Fruit fly (Drosophila melanogaster) whole organism, embryonic: ENCODE results near the gene OtopLc.

Experiments used
- Atf-2 ChIP-seq: fragments of 200-800 bp; sonication (Bioruptor generic); optimal IDR thresholded peaks from 2 replicates; lab custom pipeline; 2016; ENCODE audit warnings: missing biosample characterization, missing genetic modification characterization
- CG10654 ChIP-seq: fragments of 200-800 bp; sonication (Bioruptor generic); optimal IDR thresholded peaks from 2 replicates; lab custom pipeline; 2016; ENCODE audit warnings: missing biosample characterization, missing genetic modification characterization
- CG11398 ChIP-seq: fragments of 200-800 bp; sonication (Bioruptor generic); optimal IDR thresholded peaks from 2 replicates; lab custom pipeline; 2016; ENCODE audit warnings: missing biosample characterization, missing genetic modification characterization
- CG12299 ChIP-seq: fragments of 200-800 bp; sonication (Bioruptor generic); optimal IDR thresholded peaks from 2 replicates; lab custom pipeline; 2018; ENCODE audit warnings: missing biosample characterization, mild to moderate bottlenecking, missing genetic modification characterization
- CG13624 ChIP-seq: fragments of 200-800 bp; sonication (Bioruptor generic); optimal IDR thresholded peaks from 2 replicates; lab custom pipeline; 2016; ENCODE audit warnings: missing biosample characterization, missing genetic modification characterization
- CG14441 ChIP-seq: fragments of 200-800 bp; sonication (Bioruptor generic); IDR thresholded peaks from 2 replicates; pipeline ENCODE4 v1.3.6; 2022; ENCODE audit warnings: missing biosample characterization, missing genetic modification characterization
- CG15011 ChIP-seq: fragments of 200-800 bp; sonication (Bioruptor generic); optimal IDR thresholded peaks from 3 replicates; lab custom pipeline; 2018; ENCODE audit warnings: missing biosample characterization, mild to moderate bottlenecking, missing genetic modification characterization
- CG15514 ChIP-seq: fragments of 200-800 bp; sonication (Bioruptor generic); optimal IDR thresholded peaks from 3 replicates; lab custom pipeline; 2017; ENCODE audit warnings: missing biosample characterization, missing genetic modification characterization, mild to moderate bottlenecking, moderate library complexity, missing genetic modification reagents
- CG16813 ChIP-seq: fragments of 200-800 bp; sonication (Bioruptor generic); IDR thresholded peaks from 3 replicates; pipeline ENCODE4 v1.3.6; 2022; ENCODE audit warnings: missing biosample characterization, missing genetic modification characterization; ENCODE audit not compliant: partially characterized antibody
- CG17328 ChIP-seq: fragments of 200-800 bp; sonication (Bioruptor generic); IDR thresholded peaks from 2 replicates; pipeline ENCODE4 v1.3.6; 2022; ENCODE audit warnings: missing biosample characterization, missing genetic modification characterization
- CG18476 ChIP-seq: fragments of 200-800 bp; sonication (Bioruptor generic); optimal IDR thresholded peaks from 2 replicates; lab custom pipeline; 2016; ENCODE audit warnings: missing biosample characterization, mild to moderate bottlenecking, missing genetic modification characterization
- CG2889 ChIP-seq: fragments of 200-800 bp; sonication (Bioruptor generic); IDR thresholded peaks from 3 replicates; pipeline ENCODE4 v1.3.6; 2022; ENCODE audit warnings: missing biosample characterization, missing genetic modification characterization
- CG32532 ChIP-seq: fragments of 200-800 bp; sonication (Bioruptor generic); IDR thresholded peaks from 2 replicates; pipeline ENCODE4 v1.3.6; 2022; ENCODE audit warnings: missing biosample characterization, missing genetic modification characterization
- CG3281 ChIP-seq: fragments of 200-800 bp; sonication (Bioruptor generic); optimal IDR thresholded peaks from 3 replicates; lab custom pipeline; 2017; ENCODE audit warnings: missing biosample characterization, mild to moderate bottlenecking, missing genetic modification characterization
- CG43689 ChIP-seq: fragments of 200-800 bp; sonication (Bioruptor generic); IDR thresholded peaks from 2 replicates; pipeline ENCODE4 v1.3.6; 2022; ENCODE audit warnings: missing biosample characterization, missing genetic modification characterization
- CG4617 ChIP-seq: fragments of 200-800 bp; sonication (Bioruptor generic); optimal IDR thresholded peaks from 3 replicates; lab custom pipeline; 2016; ENCODE audit warnings: missing biosample characterization, missing genetic modification characterization, borderline replicate concordance
- CG7556 ChIP-seq: fragments of 200-800 bp; sonication (Bioruptor generic); optimal IDR thresholded peaks from 2 replicates; lab custom pipeline; 2017; ENCODE audit warnings: missing biosample characterization, mild to moderate bottlenecking, missing genetic modification characterization
- CG7963 ChIP-seq: fragments of 200-800 bp; sonication (Bioruptor generic); IDR thresholded peaks from 3 replicates; pipeline ENCODE4 v1.3.6; 2022; ENCODE audit warnings: missing biosample characterization, missing genetic modification characterization; ENCODE audit not compliant: partially characterized antibody
- D19A ChIP-seq: fragments of 200-800 bp; optimal IDR thresholded peaks from 3 replicates; lab custom pipeline; 2019; ENCODE audit warnings: missing biosample characterization, mild to moderate bottlenecking, missing genetic modification characterization, moderate library complexity
- Dbx ChIP-seq: fragments of 200-800 bp; sonication (Bioruptor generic); IDR thresholded peaks from 3 replicates; pipeline ENCODE4 v1.3.6; 2022; ENCODE audit warnings: missing biosample characterization, missing genetic modification characterization
- Dfd ChIP-seq, 2 experiments: fragments of >200 bp; optimal IDR thresholded peaks; 2 replicates each; lab custom pipeline; 2017; ENCODE audit warnings: missing biosample characterization in 2 of 2, missing genetic modification characterization in 2 of 2
- Doc3 ChIP-seq: fragments of 200-800 bp; sonication (Bioruptor generic); IDR thresholded peaks from 3 replicates; pipeline ENCODE4 v1.3.6; 2022; ENCODE audit warnings: missing biosample characterization, missing genetic modification characterization; ENCODE audit not compliant: partially characterized antibody
- Ets97D ChIP-seq: fragments of 200-800 bp; sonication (Bioruptor generic); optimal IDR thresholded peaks from 3 replicates; lab custom pipeline; 2016; ENCODE audit warnings: missing biosample characterization, missing genetic modification characterization
- H15 ChIP-seq: fragments of 200-800 bp; sonication (Bioruptor generic); IDR thresholded peaks from 3 replicates; pipeline ENCODE4 v1.3.6; 2022; ENCODE audit warnings: missing biosample characterization, missing genetic modification characterization
- HHEX ChIP-seq: fragments of 200-800 bp; sonication (Bioruptor generic); optimal IDR thresholded peaks from 3 replicates; lab custom pipeline; 2017; ENCODE audit warnings: missing biosample characterization, mild to moderate bottlenecking, missing genetic modification characterization, missing genetic modification reagents
- Hey ChIP-seq: fragments of 200-800 bp; sonication (Bioruptor generic); optimal IDR thresholded peaks from 3 replicates; lab custom pipeline; 2018; ENCODE audit warnings: missing biosample characterization, mild to moderate bottlenecking, missing genetic modification characterization
- Lim3 ChIP-seq: fragments of 200-800 bp; sonication (Bioruptor generic); IDR thresholded peaks from 2 replicates; pipeline ENCODE4 v1.3.6; 2022; ENCODE audit warnings: missing biosample characterization, missing genetic modification characterization
- Max ChIP-seq: fragments of 200-800 bp; sonication (Bioruptor generic); optimal IDR thresholded peaks from 2 replicates; lab custom pipeline; 2016; ENCODE audit warnings: missing biosample characterization, mild to moderate bottlenecking, missing genetic modification characterization
- NK7.1 ChIP-seq: fragments of 200-800 bp; sonication (Bioruptor generic); optimal IDR thresholded peaks from 3 replicates; lab custom pipeline; 2016; ENCODE audit warnings: missing biosample characterization, missing genetic modification characterization
- Nf-YC ChIP-seq: fragments of 200-800 bp; optimal IDR thresholded peaks from 3 replicates; lab custom pipeline; 2019; ENCODE audit warnings: missing biosample characterization, mild to moderate bottlenecking, missing genetic modification characterization, moderate library complexity
- Ssrp ChIP-seq: fragments of 200-800 bp; sonication (Bioruptor generic); optimal IDR thresholded peaks from 2 replicates; lab custom pipeline; 2018; ENCODE audit warnings: missing biosample characterization, mild to moderate bottlenecking, missing genetic modification characterization, moderate library complexity
- Xbp1 ChIP-seq: fragments of 200-800 bp; sonication (Bioruptor generic); optimal IDR thresholded peaks from 3 replicates; lab custom pipeline; 2016; ENCODE audit warnings: missing biosample characterization, mild to moderate bottlenecking, missing genetic modification characterization
- abd-A ChIP-seq: fragments of 200-800 bp; sonication (Bioruptor generic); optimal IDR thresholded peaks from 3 replicates; lab custom pipeline; 2019; ENCODE audit warnings: missing biosample characterization, mild to moderate bottlenecking, missing genetic modification characterization, moderate library complexity
- ap ChIP-seq: fragments of 200-800 bp; sonication (Bioruptor generic); IDR thresholded peaks from 2 replicates; pipeline ENCODE4 v1.3.6; 2022; ENCODE audit warnings: missing biosample characterization, missing genetic modification characterization
- bbx ChIP-seq: fragments of 200-800 bp; sonication (Bioruptor generic); IDR thresholded peaks from 2 replicates; pipeline ENCODE4 v1.3.6; 2022; ENCODE audit warnings: missing biosample characterization, missing genetic modification characterization; ENCODE audit not compliant: partially characterized antibody
- btn ChIP-seq: fragments of 200-800 bp; sonication (Bioruptor generic); optimal IDR thresholded peaks from 2 replicates; lab custom pipeline; 2016; ENCODE audit warnings: missing biosample characterization, missing genetic modification characterization
- fru ChIP-seq: fragments of >200 bp; optimal IDR thresholded peaks from 2 replicates; lab custom pipeline; 2017
- grn ChIP-seq: fragments of 200-800 bp; sonication (Bioruptor generic); optimal IDR thresholded peaks from 3 replicates; lab custom pipeline; 2017; ENCODE audit warnings: missing biosample characterization, missing genetic modification characterization
- h ChIP-seq: fragments of >200 bp; optimal IDR thresholded peaks from 2 replicates; lab custom pipeline; 2017
- jigr1 ChIP-seq: fragments of 200-800 bp; sonication (Bioruptor generic); IDR thresholded peaks from 3 replicates; pipeline ENCODE4 v1.3.6; 2022; ENCODE audit warnings: missing biosample characterization, missing genetic modification characterization
- jing ChIP-seq: fragments of 200-800 bp; sonication (Bioruptor generic); optimal IDR thresholded peaks from 2 replicates; lab custom pipeline; 2018; ENCODE audit warnings: missing biosample characterization, mild to moderate bottlenecking, missing genetic modification characterization
- klu ChIP-seq: fragments of 200-800 bp; sonication (Bioruptor generic); IDR thresholded peaks from 2 replicates; pipeline ENCODE4 v1.3.6; 2022; ENCODE audit warnings: missing biosample characterization, missing genetic modification characterization
- kni ChIP-seq: fragments of 200-800 bp; sonication (Bioruptor generic); optimal IDR thresholded peaks from 3 replicates; lab custom pipeline; 2017; ENCODE audit warnings: mild to moderate bottlenecking, missing biosample characterization, missing genetic modification reagents, missing genetic modification characterization
- nau ChIP-seq: fragments of 200-800 bp; sonication (Bioruptor generic); optimal IDR thresholded peaks from 3 replicates; lab custom pipeline; 2017; ENCODE audit warnings: missing biosample characterization, mild to moderate bottlenecking, missing genetic modification characterization, missing genetic modification reagents
- nerfin-2 ChIP-seq: fragments of 200-800 bp; sonication (Bioruptor generic); IDR thresholded peaks from 2 replicates; pipeline ENCODE4 v1.3.6; 2022; ENCODE audit warnings: missing biosample characterization, missing genetic modification characterization; ENCODE audit not compliant: partially characterized antibody
- run ChIP-seq: fragments of 200-800 bp; sonication (Bioruptor generic); optimal IDR thresholded peaks from 3 replicates; lab custom pipeline; 2018; ENCODE audit warnings: missing biosample characterization, mild to moderate bottlenecking, missing genetic modification characterization
- sens-2 ChIP-seq: fragments of 200-800 bp; sonication (Bioruptor generic); IDR thresholded peaks from 2 replicates; pipeline ENCODE4 v1.3.6; 2022; ENCODE audit warnings: missing biosample characterization, missing genetic modification characterization
- sob ChIP-seq: fragments of 200-800 bp; sonication (Bioruptor generic); IDR thresholded peaks from 2 replicates; pipeline ENCODE4 v1.3.6; 2022; ENCODE audit warnings: missing biosample characterization, missing genetic modification characterization
- tna ChIP-seq: fragments of 200-800 bp; sonication (Bioruptor generic); IDR thresholded peaks from 2 replicates; pipeline ENCODE4 v1.3.6; 2022; ENCODE audit warnings: missing biosample characterization, missing genetic modification characterization; ENCODE audit not compliant: partially characterized antibody
- trh ChIP-seq: fragments of 200-800 bp; sonication (Bioruptor generic); optimal IDR thresholded peaks from 2 replicates; lab custom pipeline; 2016; ENCODE audit warnings: missing biosample characterization, missing genetic modification characterization

The OtopLc gene

dm6 chrX:5677400-5678177 lies 14.9 kb upstream of the OtopLc start (continued):
- no peak for TF ChIP-seq fru
- TF ChIP-seq klu (GFP tag; lab: Robert Waterston, UW): 0 out of 2 replicates have a peak, but pooled peaks have one; percentile 28
- peak; percentile 80 for TF ChIP-seq CG43689
- peak; percentile 93 for TF ChIP-seq trh (GFP tag; lab: Kevin White, UChicago)
- peak; percentile 87 for TF ChIP-seq Dbx (GFP tag; lab: Robert Waterston, UW)
- TF ChIP-seq nerfin-2 (GFP tag; lab: Robert Waterston, UW): no peak
- TF ChIP-seq CG3281 (GFP tag; lab: Kevin White, UChicago): peak; percentile 91
- peak; percentile 90 for TF ChIP-seq CG17328
- no peak for TF ChIP-seq bbx (GFP tag; lab: Robert Waterston, UW)
- TF ChIP-seq grn: peak; percentile 96
- peak; percentile 92 for TF ChIP-seq CG7556
- peak; percentile 96 for TF ChIP-seq HHEX
- TF ChIP-seq NK7.1 (GFP tag; lab: Kevin White, UChicago): peak; percentile 92
- peak; percentile 80 for TF ChIP-seq abd-A (tag; lab: Kevin White, UChicago)
- no peak for TF ChIP-seq Doc3 (GFP tag; lab: Robert Waterston, UW)
- TF ChIP-seq nau (GFP tag; lab: Kevin White, UChicago): peak; percentile 96
- TF ChIP-seq Xbp1: peak; percentile 60
- TF ChIP-seq CG14441 (GFP tag; lab: Robert Waterston, UW): no peak
- peak; percentile 93 for TF ChIP-seq CG18476 (GFP tag; lab: Kevin White, UChicago)
- TF ChIP-seq Hey (tag; lab: Kevin White, UChicago): peak; percentile 94
- TF ChIP-seq Dfd (GFP tag; optimal IDR thresholded peaks at IDR 0.05; lab: Kevin White, UChicago): no peak
- TF ChIP-seq tna (GFP tag; lab: Robert Waterston, UW): no peak
- no peak for TF ChIP-seq jing (GFP tag; lab: Kevin White, UChicago)
- peak; percentile 87 for TF ChIP-seq CG10654
- peak; percentile 14 for TF ChIP-seq Ssrp
- TF ChIP-seq Atf-2 (GFP tag; lab: Kevin White, UChicago): peak; percentile 88
- peak; percentile 93 for TF ChIP-seq CG15514 (GFP tag; lab: Kevin White, UChicago)
- TF ChIP-seq ap (GFP tag; lab: Robert Waterston, UW): peak; percentile 54
- no peak for TF ChIP-seq CG16813
- peak; percentile 59 for TF ChIP-seq CG4617 (GFP tag; lab: Kevin White, UChicago)
- TF ChIP-seq btn (GFP tag; lab: Kevin White, UChicago): peak; percentile 88
- TF ChIP-seq CG13624 (GFP tag; lab: Kevin White, UChicago): peak; percentile 78
- peak; percentile 95 for TF ChIP-seq CG15011 (GFP tag; lab: Kevin White, UChicago)
- TF ChIP-seq sens-2 (GFP tag; lab: Robert Waterston, UW): peak; percentile 85
- peak; percentile 92 for TF ChIP-seq sob (GFP tag; lab: Robert Waterston, UW)
- peak; percentile 91 for TF ChIP-seq CG11398 (GFP tag; lab: Kevin White, UChicago)
- peak; percentile 70 for TF ChIP-seq D19A (tag; lab: Kevin White, UChicago)
- TF ChIP-seq Max (GFP tag; lab: Kevin White, UChicago): peak; percentile 94
- peak; percentile 59; the same call in 1 of the 3 replicates for TF ChIP-seq H15 (GFP tag; lab: Robert Waterston, UW)
- peak; percentile 95 for TF ChIP-seq CG12299 (tag; lab: Kevin White, UChicago)
- peak; percentile 77 for TF ChIP-seq Nf-YC (tag; lab: Kevin White, UChicago)
- TF ChIP-seq kni: peak; percentile 99
- TF ChIP-seq run: peak; percentile 83
- TF ChIP-seq Lim3 (GFP tag; lab: Robert Waterston, UW): no peak
- no peak for TF ChIP-seq jigr1 (GFP tag; lab: Robert Waterston, UW)
- TF ChIP-seq CG7963 (GFP tag; lab: Robert Waterston, UW): no peak
- peak; percentile 31; the same call in 1 of the 2 replicates for TF ChIP-seq CG32532
- peak; percentile 71 for TF ChIP-seq Ets97D
- TF ChIP-seq h (lab: Kevin White, UChicago): no peak
- TF ChIP-seq CG2889 (GFP tag; lab: Robert Waterston, UW): no peak
